Fruit fly (Drosophila melanogaster) whole organism, embryonic: ENCODE measurements around the gene arm.
A peak's percentile ranks its signal among the peaks of the same experiment; 100 is the strongest.

Source experiments
- Atf-2 ChIP-seq: fragments of 200-800 bp; sonication (Bioruptor generic); optimal IDR thresholded peaks from 2 replicates; lab custom pipeline; 2016; ENCODE audit warnings: missing biosample characterization, missing genetic modification characterization
- CG11093 ChIP-seq: fragments of 200-800 bp; sonication (Bioruptor generic); IDR thresholded peaks from 3 replicates; pipeline ENCODE4 v1.3.6; 2022; ENCODE audit warnings: missing biosample characterization, missing genetic modification characterization
- CG11696 ChIP-seq: fragments of 200-800 bp; sonication (Bioruptor generic); IDR thresholded peaks from 2 replicates; pipeline ENCODE4 v1.3.6; 2022; ENCODE audit warnings: missing biosample characterization, missing genetic modification characterization
- CG13424 ChIP-seq: fragments of 200-800 bp; sonication (Bioruptor generic); optimal IDR thresholded peaks from 2 replicates; lab custom pipeline; 2019; ENCODE audit warnings: missing biosample characterization, mild to moderate bottlenecking, missing genetic modification characterization, moderate library complexity
- CG13775 ChIP-seq: fragments of 200-800 bp; sonication (Bioruptor generic); optimal IDR thresholded peaks from 3 replicates; lab custom pipeline; 2017; ENCODE audit warnings: missing biosample characterization, mild to moderate bottlenecking, missing genetic modification characterization
- CG16813 ChIP-seq: fragments of 200-800 bp; sonication (Bioruptor generic); IDR thresholded peaks from 3 replicates; pipeline ENCODE4 v1.3.6; 2022; ENCODE audit warnings: missing biosample characterization, missing genetic modification characterization; ENCODE audit not compliant: partially characterized antibody
- CG17186 ChIP-seq: fragments of 200-800 bp; sonication (Bioruptor generic); optimal IDR thresholded peaks from 3 replicates; lab custom pipeline; 2017; ENCODE audit warnings: missing biosample characterization, missing genetic modification reagents, missing genetic modification characterization
- CG17568 ChIP-seq: fragments of 200-800 bp; sonication (Bioruptor generic); optimal IDR thresholded peaks from 2 replicates; lab custom pipeline; 2018; ENCODE audit warnings: missing biosample characterization, mild to moderate bottlenecking, missing genetic modification characterization, moderate library complexity
- CG17912 ChIP-seq: fragments of 200-800 bp; sonication (Bioruptor generic); optimal IDR thresholded peaks from 2 replicates; lab custom pipeline; 2018; ENCODE audit warnings: missing biosample characterization, mild to moderate bottlenecking, missing genetic modification characterization
- CG18476 ChIP-seq: fragments of 200-800 bp; sonication (Bioruptor generic); optimal IDR thresholded peaks from 2 replicates; lab custom pipeline; 2016; ENCODE audit warnings: missing biosample characterization, mild to moderate bottlenecking, missing genetic modification characterization
- CG2120 ChIP-seq: fragments of 200-800 bp; sonication (Bioruptor generic); optimal IDR thresholded peaks from 3 replicates; lab custom pipeline; 2016; ENCODE audit warnings: missing biosample characterization, missing genetic modification characterization
- CG3407 ChIP-seq: fragments of 200-800 bp; sonication (Bioruptor generic); optimal IDR thresholded peaks from 2 replicates; lab custom pipeline; 2018; ENCODE audit warnings: missing biosample characterization, mild to moderate bottlenecking, missing genetic modification characterization
- CG42726 ChIP-seq: fragments of 200-800 bp; sonication (Bioruptor generic); IDR thresholded peaks from 2 replicates; pipeline ENCODE4 v1.3.6; 2022; ENCODE audit warnings: missing biosample characterization, missing genetic modification characterization; ENCODE audit not compliant: partially characterized antibody
- CG4282 ChIP-seq: fragments of 200-800 bp; sonication (Bioruptor generic); optimal IDR thresholded peaks from 2 replicates; lab custom pipeline; 2016; ENCODE audit warnings: missing biosample characterization, missing genetic modification characterization
- CG4404 ChIP-seq: fragments of 200-800 bp; sonication (Bioruptor generic); IDR thresholded peaks from 2 replicates; pipeline ENCODE4 v1.3.6; 2022; ENCODE audit warnings: missing biosample characterization, missing genetic modification characterization
- CG4730 ChIP-seq: fragments of 200-800 bp; sonication (Bioruptor generic); IDR thresholded peaks from 2 replicates; pipeline ENCODE4 v1.3.6; 2022; ENCODE audit warnings: missing biosample characterization, missing genetic modification characterization
- CG5245 ChIP-seq: fragments of 200-800 bp; sonication (Bioruptor generic); optimal IDR thresholded peaks from 3 replicates; lab custom pipeline; 2016; ENCODE audit warnings: missing biosample characterization, missing genetic modification characterization
- CG6175 ChIP-seq: fragments of 200-800 bp; sonication (Bioruptor generic); IDR thresholded peaks from 3 replicates; pipeline ENCODE4 v1.3.6; 2022; ENCODE audit warnings: missing biosample characterization, missing genetic modification characterization
- CG6683 ChIP-seq: fragments of 200-800 bp; sonication (Bioruptor generic); optimal IDR thresholded peaks from 2 replicates; lab custom pipeline; 2017; ENCODE audit warnings: missing biosample characterization, mild to moderate bottlenecking, missing genetic modification characterization, missing genetic modification reagents
- CG8359 ChIP-seq: fragments of 200-800 bp; sonication (Bioruptor generic); optimal IDR thresholded peaks from 2 replicates; lab custom pipeline; 2017; ENCODE audit warnings: missing biosample characterization, mild to moderate bottlenecking, missing genetic modification characterization, borderline replicate concordance
- CG8944 ChIP-seq: fragments of 200-800 bp; sonication (Bioruptor generic); optimal IDR thresholded peaks from 3 replicates; lab custom pipeline; 2016; ENCODE audit warnings: missing biosample characterization, missing genetic modification characterization
- CG9797 ChIP-seq: fragments of 200-800 bp; sonication (Bioruptor generic); optimal IDR thresholded peaks from 3 replicates; lab custom pipeline; 2018; ENCODE audit warnings: missing biosample characterization, mild to moderate bottlenecking, missing genetic modification characterization
- CTCF ChIP-seq: fragments of 200-800 bp; sonication (Bioruptor generic); optimal IDR thresholded peaks from 2 replicates; lab custom pipeline; 2017; ENCODE audit warnings: missing biosample characterization, mild to moderate bottlenecking, missing genetic modification characterization, moderate library complexity
- D19A ChIP-seq: fragments of 200-800 bp; optimal IDR thresholded peaks from 3 replicates; lab custom pipeline; 2019; ENCODE audit warnings: missing biosample characterization, mild to moderate bottlenecking, missing genetic modification characterization, moderate library complexity
- Deaf1 ChIP-seq: fragments of 200-800 bp; optimal IDR thresholded peaks from 3 replicates; lab custom pipeline; 2019; ENCODE audit warnings: missing biosample characterization, mild to moderate bottlenecking, missing genetic modification characterization, moderate library complexity
- Dfd ChIP-seq, 2 experiments: fragments of >200 bp; optimal IDR thresholded peaks; 2 replicates each; lab custom pipeline; 2017; ENCODE audit warnings: missing biosample characterization in 2 of 2, missing genetic modification characterization in 2 of 2
- HLH4C ChIP-seq: fragments of 200-800 bp; sonication (Bioruptor generic); IDR thresholded peaks from 3 replicates; pipeline ENCODE4 v1.3.6; 2022; ENCODE audit warnings: missing biosample characterization, missing genetic modification characterization; ENCODE audit not compliant: partially characterized antibody
- Max ChIP-seq: fragments of 200-800 bp; sonication (Bioruptor generic); optimal IDR thresholded peaks from 2 replicates; lab custom pipeline; 2016; ENCODE audit warnings: missing biosample characterization, mild to moderate bottlenecking, missing genetic modification characterization
- Optix ChIP-seq: fragments of 200-800 bp; sonication (Bioruptor generic); IDR thresholded peaks from 3 replicates; pipeline ENCODE4 v1.3.6; 2022; ENCODE audit warnings: missing biosample characterization, missing genetic modification characterization
- Rfx ChIP-seq: fragments of 200-800 bp; sonication (Bioruptor generic); IDR thresholded peaks from 2 replicates; pipeline ENCODE4 v1.3.6; 2022; ENCODE audit warnings: missing biosample characterization, missing genetic modification characterization
- Sox100B ChIP-seq: fragments of 200-800 bp; sonication (Bioruptor generic); optimal IDR thresholded peaks from 3 replicates; lab custom pipeline; 2018; ENCODE audit warnings: missing biosample characterization, mild to moderate bottlenecking, missing genetic modification characterization
- Tbp ChIP-seq: fragments of >200 bp; optimal IDR thresholded peaks from 2 replicates; lab custom pipeline; 2018; ENCODE audit warnings: missing biosample characterization, missing genetic modification characterization
- Trl ChIP-seq, 3 experiments: fragments of >200 bp in 2 of 3; fragments of 200-800 bp in 1 of 3; sonication (Bioruptor generic) in 1 of 3; optimal IDR thresholded peaks; 2 replicates in 1 of 3; 3 replicates in 2 of 3; lab custom pipeline; 2016 to 2017; ENCODE audit warnings: missing biosample characterization in 1 of 3, missing genetic modification characterization in 1 of 3
- bsh ChIP-seq, 2 experiments: fragments of 200-800 bp; sonication (Bioruptor generic); optimal IDR thresholded peaks; 2 replicates each; lab custom pipeline; 2017 to 2018; ENCODE audit warnings: mild to moderate bottlenecking in 2 of 2, missing biosample characterization in 2 of 2, missing genetic modification characterization in 2 of 2, moderate library complexity in 1 of 2
- cad ChIP-seq: fragments of >200 bp; optimal IDR thresholded peaks from 2 replicates; lab custom pipeline; 2017; ENCODE audit warnings: missing biosample characterization, missing genetic modification characterization
- cwo ChIP-seq: fragments of 200-800 bp; sonication (Bioruptor generic); optimal IDR thresholded peaks from 3 replicates; lab custom pipeline; 2017; ENCODE audit warnings: missing biosample characterization, missing genetic modification characterization, mild to moderate bottlenecking, moderate library complexity, missing genetic modification reagents
- fu2 ChIP-seq: fragments of 200-800 bp; sonication (Bioruptor generic); optimal IDR thresholded peaks from 2 replicates; lab custom pipeline; 2016; ENCODE audit warnings: missing biosample characterization, missing genetic modification characterization
- grau ChIP-seq: fragments of 200-800 bp; optimal IDR thresholded peaks from 3 replicates; lab custom pipeline; 2019; ENCODE audit warnings: missing biosample characterization, mild to moderate bottlenecking, missing genetic modification characterization, moderate library complexity
- insv ChIP-seq, 2 experiments: fragments of 200-800 bp; sonication (Bioruptor generic); optimal IDR thresholded peaks; 3 replicates each; lab custom pipeline; 2016 to 2018; ENCODE audit warnings: missing biosample characterization in 2 of 2, missing genetic modification characterization in 2 of 2
- kni ChIP-seq: fragments of 200-800 bp; sonication (Bioruptor generic); optimal IDR thresholded peaks from 3 replicates; lab custom pipeline; 2017; ENCODE audit warnings: mild to moderate bottlenecking, missing biosample characterization, missing genetic modification reagents, missing genetic modification characterization
- lab ChIP-seq: fragments of 200-800 bp; sonication (Bioruptor generic); optimal IDR thresholded peaks from 3 replicates; lab custom pipeline; 2017; ENCODE audit warnings: missing biosample characterization, missing genetic modification characterization, mild to moderate bottlenecking, moderate library complexity, missing genetic modification reagents
- lilli ChIP-seq: fragments of 200-800 bp; sonication (Bioruptor generic); optimal IDR thresholded peaks from 3 replicates; lab custom pipeline; 2016; ENCODE audit warnings: missing biosample characterization, missing genetic modification characterization
- phol ChIP-seq: fragments of 200-800 bp; sonication (Bioruptor generic); optimal IDR thresholded peaks from 3 replicates; lab custom pipeline; 2018; ENCODE audit warnings: missing biosample characterization, mild to moderate bottlenecking, missing genetic modification characterization, moderate library complexity
- psq ChIP-seq: fragments of 200-800 bp; sonication (Bioruptor generic); optimal IDR thresholded peaks from 2 replicates; lab custom pipeline; 2017; ENCODE audit warnings: missing biosample characterization, missing genetic modification characterization
- shn ChIP-seq: fragments of 200-800 bp; sonication (Bioruptor generic); optimal IDR thresholded peaks from 3 replicates; lab custom pipeline; 2016; ENCODE audit warnings: missing biosample characterization, missing genetic modification characterization
- so ChIP-seq: fragments of 200-800 bp; sonication (Bioruptor generic); IDR thresholded peaks from 3 replicates; pipeline ENCODE4 v1.3.6; 2022; ENCODE audit warnings: missing biosample characterization, missing genetic modification characterization
- trh ChIP-seq: fragments of 200-800 bp; sonication (Bioruptor generic); optimal IDR thresholded peaks from 2 replicates; lab custom pipeline; 2016; ENCODE audit warnings: missing biosample characterization, missing genetic modification characterization
- vnd ChIP-seq: fragments of 200-800 bp; sonication (Bioruptor generic); IDR thresholded peaks from 3 replicates; pipeline ENCODE4 v1.3.6; 2022; ENCODE audit warnings: missing biosample characterization, missing genetic modification characterization; ENCODE audit not compliant: partially characterized antibody
- zfh2 ChIP-seq: fragments of 200-800 bp; sonication (Bioruptor generic); optimal IDR thresholded peaks from 2 replicates; lab custom pipeline; 2016; ENCODE audit warnings: missing biosample characterization, missing genetic modification characterization

arm gene

dm6 chrX:1947178-1947872 is 46.9 kb upstream of the arm start (continued):
- TF ChIP-seq Max (GFP tag; lab: Kevin White, UChicago) (peak; percentile 93), CG42726 (GFP tag; lab: Robert Waterston, UW) (no peak), grau (tag; lab: Kevin White, UChicago) (peak; percentile 96), CG3407 (GFP tag; lab: Kevin White, UChicago) (peak; percentile 97), bsh (GFP tag; optimal IDR thresholded peaks at IDR 0.05; lab: Kevin White, UChicago) (peak; percentile 97 to 99), Deaf1 (peak; percentile 69), CG4404 (peak; percentile 94), shn (GFP tag; lab: Kevin White, UChicago) (peak; percentile 91), Trl (optimal IDR thresholded peaks at IDR 0.05; lab: Kevin White, UChicago) (no peak), Trl (GFP tag; optimal IDR thresholded peaks at IDR 0.05; lab: Kevin White, UChicago) (peak; percentile 96), CG17186 (GFP tag; lab: Kevin White, UChicago) (peak; percentile 94), zfh2 (peak; percentile 82), CG4730 (GFP tag; lab: Robert Waterston, UW) (peak; percentile 89), CG11093 (peak; percentile 94), Sox100B (GFP tag; lab: Kevin White, UChicago) (peak; percentile 97), kni (GFP tag; lab: Kevin White, UChicago) (peak; percentile 95), CG11696 (GFP tag; lab: Robert Waterston, UW) (peak; percentile 85), so (GFP tag; lab: Robert Waterston, UW) (peak; percentile 96), CG17568 (GFP tag; lab: Kevin White, UChicago) (peak; percentile 94), CG13424 (peak; percentile 97), lab (GFP tag; lab: Kevin White, UChicago) (peak; percentile 94), vnd (GFP tag; lab: Robert Waterston, UW) (no peak), CTCF (GFP tag; lab: Kevin White, UChicago) (peak; percentile 71), Atf-2 (GFP tag; lab: Kevin White, UChicago) (peak; percentile 95), HLH4C (GFP tag; lab: Robert Waterston, UW) (no peak), insv (GFP tag; optimal IDR thresholded peaks at IDR 0.05; lab: Kevin White, UChicago) (peak; percentile 34 to 38), Rfx (GFP tag; lab: Robert Waterston, UW) (peak; percentile 87), lilli (peak; percentile 94), CG6683 (GFP tag; lab: Kevin White, UChicago) (peak; percentile 84), trh (GFP tag; lab: Kevin White, UChicago) (peak; percentile 90), fu2 (GFP tag; lab: Kevin White, UChicago) (peak; percentile 75), CG4282 (GFP tag; lab: Kevin White, UChicago) (peak; percentile 81), Dfd (GFP tag; optimal IDR thresholded peaks at IDR 0.05; lab: Kevin White, UChicago) (no peak), cwo (peak; percentile 86), CG8944 (peak; percentile 94), CG9797 (peak; percentile 57), Optix (peak; percentile 96), CG16813 (GFP tag; lab: Robert Waterston, UW) (no peak), CG5245 (GFP tag; lab: Kevin White, UChicago) (peak; percentile 97), D19A (tag; lab: Kevin White, UChicago) (peak; percentile 95), CG2120 (GFP tag; lab: Kevin White, UChicago) (peak; percentile 82), CG17912 (GFP tag; lab: Kevin White, UChicago) (peak; percentile 76), CG8359 (GFP tag; lab: Kevin White, UChicago) (peak; percentile 93), phol (peak; percentile 97), CG18476 (GFP tag; lab: Kevin White, UChicago) (peak; percentile 93), cad (no peak), CG13775 (GFP tag; lab: Kevin White, UChicago) (peak; percentile 93), psq (GFP tag; lab: Kevin White, UChicago) (peak; percentile 62), CG6175 (peak; percentile 80; the same call in 2 of the 3 replicates), Tbp (GFP tag; lab: Kevin White, UChicago) (no peak)
